Worm (Caenorhabditis elegans): ENCODE results near the gene C08H9.15.

Gene C08H9.15

ce11 chrII:9892409-9892808 is 11.4 kb downstream of the C08H9.15 start, which contains the start of gene C08H9.16 (continued):
- peak; percentile 98 for TF ChIP-seq D1046.2 (GFP tag; IDR thresholded peaks at IDR 0.05)
- TF ChIP-seq Y105C5A.15 (GFP tag; IDR thresholded peaks at IDR 0.05): no peak
- TF ChIP-seq ama-1 (optimal IDR thresholded peaks at IDR 0.05): no peak
- TF ChIP-seq hlh-30 (tag; optimal IDR thresholded peaks at IDR 0.05; ENCODE audit: insufficient read depth): peak; percentile 45
- TF ChIP-seq nhr-10 (tag; optimal IDR thresholded peaks at IDR 0.05): no peak
- peak; percentile 49 for TF ChIP-seq aha-1 (tag)
- no peak for TF ChIP-seq tag-97 (GFP tag; IDR thresholded peaks at IDR 0.05)
- TF ChIP-seq pqm-1 (tag; optimal IDR thresholded peaks at IDR 0.05): no peak

DNA sequence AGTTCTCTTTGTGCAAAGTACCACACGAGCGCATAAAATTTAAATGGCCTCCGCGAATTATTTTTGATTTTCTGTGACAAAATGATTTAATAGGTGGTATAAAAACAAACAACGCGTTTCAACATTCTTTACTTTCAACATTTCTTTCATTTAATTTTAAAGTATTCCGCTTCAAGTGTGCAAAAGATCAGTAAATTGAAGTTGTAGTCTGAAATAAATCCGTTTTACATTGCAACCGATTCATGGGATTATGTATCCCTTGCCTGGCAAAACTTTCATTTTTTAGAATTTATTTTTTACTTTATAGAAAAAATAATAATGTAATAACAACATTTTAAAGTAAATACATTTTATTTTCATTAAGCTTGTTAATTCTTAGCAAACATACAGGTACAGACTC is 13.4 kb downstream of the C08H9.15 start, which contains the start of gene F26C11.1:
Gene F26C11.1, plus strand, starts transcription at position 301 of the 400 bp plus-strand sequence.
- TF ChIP-seq ZK546.5 (tag; optimal IDR thresholded peaks at IDR 0.05): no peak
- no peak for TF ChIP-seq ceh-82 (tag; optimal IDR thresholded peaks at IDR 0.05)
- no peak for TF ChIP-seq cey-2 (tag; optimal IDR thresholded peaks at IDR 0.05; ENCODE audit: borderline replicate concordance, insufficient read depth)
- TF ChIP-seq F37D6.2 (tag; optimal IDR thresholded peaks at IDR 0.05): no peak
- no peak for TF ChIP-seq zfp-3 (GFP tag; conservative IDR thresholded peaks at IDR 0.05)
- TF ChIP-seq skn-1 (tag; optimal IDR thresholded peaks at IDR 0.05): no peak
- TF ChIP-seq php-3 (GFP tag; IDR thresholded peaks at IDR 0.05): no peak
- TF ChIP-seq mes-2 (tag; optimal IDR thresholded peaks at IDR 0.05; ENCODE audit: poor library complexity, severe bottlenecking): no peak
- no peak for TF ChIP-seq nhr-237 (tag; optimal IDR thresholded peaks at IDR 0.05)
- TF ChIP-seq F10B5.3 (tag; optimal IDR thresholded peaks at IDR 0.05): no peak
- TF ChIP-seq saeg-2 (GFP tag; IDR thresholded peaks at IDR 0.05): no peak
- TF ChIP-seq ama-1 (optimal IDR thresholded peaks at IDR 0.05): no peak

DNA sequence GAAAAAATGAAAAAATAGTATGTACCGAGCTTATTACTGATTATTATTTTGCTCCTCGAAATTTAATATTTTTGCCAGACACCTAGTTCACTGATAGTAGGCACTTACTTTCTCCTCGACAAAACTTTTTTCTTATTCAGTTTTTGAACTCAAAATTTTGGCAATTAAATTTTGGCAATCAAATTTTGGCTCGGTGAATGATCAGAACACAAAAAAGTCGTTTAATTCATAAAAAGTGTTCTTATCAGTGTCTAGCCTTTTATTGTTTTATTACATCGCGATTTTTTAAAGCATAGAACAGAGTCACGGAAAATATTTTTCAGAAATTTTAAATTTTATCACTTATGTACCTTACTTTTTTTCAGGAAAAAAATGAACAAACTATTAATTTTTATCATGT is 14.2 kb downstream of the C08H9.15 start:
- TF ChIP-seq egl-43 (GFP tag; IDR thresholded peaks at IDR 0.05): no peak
- peak; percentile 47 for TF ChIP-seq dmd-6 (GFP tag; IDR thresholded peaks at IDR 0.05)
- no peak for TF ChIP-seq ztf-7 (tag; optimal IDR thresholded peaks at IDR 0.05)
- TF ChIP-seq nhr-77 (tag; optimal IDR thresholded peaks at IDR 0.05): no peak
- TF ChIP-seq madf-9 (GFP tag; conservative IDR thresholded peaks at IDR 0.05): no peak
- no peak for TF ChIP-seq fos-1 (tag; optimal IDR thresholded peaks at IDR 0.05)
- no peak for TF ChIP-seq jun-1 (tag; optimal IDR thresholded peaks at IDR 0.05)
- no peak for TF ChIP-seq hlh-30 (tag; optimal IDR thresholded peaks at IDR 0.05; ENCODE audit: insufficient read depth)
- no peak for TF ChIP-seq F49E8.2 (tag; optimal IDR thresholded peaks at IDR 0.05; ENCODE audit: borderline replicate concordance)
- no peak for TF ChIP-seq R02D3.7 (tag; optimal IDR thresholded peaks at IDR 0.05)
- no peak for TF ChIP-seq nhr-6 (tag; optimal IDR thresholded peaks at IDR 0.05)
- no peak for TF ChIP-seq T26A8.4 (GFP tag; IDR thresholded peaks at IDR 0.05)
- TF ChIP-seq F26F4.8 (GFP tag; conservative IDR thresholded peaks at IDR 0.05): no peak
- TF ChIP-seq nhr-11 (tag; optimal IDR thresholded peaks at IDR 0.05): no peak
- no peak for TF ChIP-seq lsy-2 (tag; optimal IDR thresholded peaks at IDR 0.05)
- TF ChIP-seq mep-1 (tag; optimal IDR thresholded peaks at IDR 0.05): no peak
- no peak for TF ChIP-seq zfp-2 (tag; optimal IDR thresholded peaks at IDR 0.05)
- no peak for TF ChIP-seq fkh-10 (GFP tag; optimal IDR thresholded peaks at IDR 0.05)
- TF ChIP-seq nhr-10 (tag; optimal IDR thresholded peaks at IDR 0.05): no peak
- TF ChIP-seq ZK337.2 (GFP tag; IDR thresholded peaks at IDR 0.05): no peak
- TF ChIP-seq F37D6.2 (tag; optimal IDR thresholded peaks at IDR 0.05): no peak
- no peak for TF ChIP-seq dmd-8 (GFP tag; IDR thresholded peaks at IDR 0.05)
- TF ChIP-seq mdl-1 (tag; optimal IDR thresholded peaks at IDR 0.05): no peak
- TF ChIP-seq nhr-76 (tag; optimal IDR thresholded peaks at IDR 0.05): no peak
- TF ChIP-seq ceh-44 (GFP tag; IDR thresholded peaks at IDR 0.05): no peak
- TF ChIP-seq daf-16 (GFP tag; optimal IDR thresholded peaks at IDR 0.05): no peak
- TF ChIP-seq daf-16 (tag; optimal IDR thresholded peaks at IDR 0.05): peak; percentile 65
- no peak for TF ChIP-seq nhr-237 (tag; optimal IDR thresholded peaks at IDR 0.05)
- TF ChIP-seq ceh-82 (tag; optimal IDR thresholded peaks at IDR 0.05): no peak
- TF ChIP-seq daf-19 (GFP tag; conservative IDR thresholded peaks at IDR 0.05): no peak
- TF ChIP-seq dve-1 (tag; optimal IDR thresholded peaks at IDR 0.05; ENCODE audit: insufficient read depth): peak; percentile 53
- no peak for TF ChIP-seq snpc-4 (tag; optimal IDR thresholded peaks at IDR 0.05)
- peak; percentile 95 for TF ChIP-seq php-3 (GFP tag; IDR thresholded peaks at IDR 0.05)
- TF ChIP-seq pqm-1 (tag; optimal IDR thresholded peaks at IDR 0.05): peak; percentile 13
- no peak for TF ChIP-seq nhr-25 (tag; optimal IDR thresholded peaks at IDR 0.05; ENCODE audit: borderline replicate concordance, insufficient read depth)
- TF ChIP-seq lin-15B (tag; optimal IDR thresholded peaks at IDR 0.05): no peak
